Fruit fly (Drosophila melanogaster): ENCODE data around the gene Eip74EF.
A peak's percentile ranks its signal among the peaks of the same experiment; 100 is the strongest.

Eip74EF gene

DNA sequence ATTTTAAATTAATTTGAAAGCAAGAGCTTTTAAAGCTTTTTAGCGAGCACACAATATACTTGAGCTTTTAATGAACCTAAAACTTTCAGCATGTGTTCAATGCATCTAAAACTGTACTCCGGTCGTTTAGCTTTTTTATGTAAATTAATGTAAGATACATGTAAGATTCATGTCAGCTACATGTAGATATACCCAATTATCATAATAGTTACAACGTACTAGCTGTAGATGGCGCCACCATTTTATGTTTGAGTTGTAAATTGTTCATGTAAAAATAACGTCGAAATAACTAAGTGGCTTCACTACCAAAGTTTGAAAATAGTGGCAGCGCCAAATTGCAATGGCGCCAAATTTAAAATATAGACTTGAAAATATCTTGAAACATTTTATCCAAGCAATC, 22.2 kb downstream of the Eip74EF start (continued):
- TF ChIP-seq Dek (tag; optimal IDR thresholded peaks at IDR 0.05) = no peak
- no peak for TF ChIP-seq ATbp (GFP tag; optimal IDR thresholded peaks at IDR 0.05)
- no peak for TF ChIP-seq vnd (GFP tag; IDR thresholded peaks at IDR 0.05; ENCODE audit: partially characterized antibody)
- TF ChIP-seq HHEX (GFP tag; optimal IDR thresholded peaks at IDR 0.05) = no peak
- TF ChIP-seq ssp (GFP tag; IDR thresholded peaks at IDR 0.05) = no peak
- TF ChIP-seq CG9932 (GFP tag; IDR thresholded peaks at IDR 0.05) = no peak
- no peak for TF ChIP-seq CG6254 (GFP tag; optimal IDR thresholded peaks at IDR 0.05)
- TF ChIP-seq BEAF-32 (GFP tag; optimal IDR thresholded peaks at IDR 0.05) = peak; percentile 11
- TF ChIP-seq CG34376 (GFP tag; optimal IDR thresholded peaks at IDR 0.05) = no peak
- TF ChIP-seq CG11504 (tag; optimal IDR thresholded peaks at IDR 0.05) = peak; percentile 42
- TF ChIP-seq grn (GFP tag; optimal IDR thresholded peaks at IDR 0.05) = no peak
- no peak for TF ChIP-seq Sox102F (GFP tag; optimal IDR thresholded peaks at IDR 0.05)
- TF ChIP-seq CG31365 (tag; optimal IDR thresholded peaks at IDR 0.05) = peak; percentile 21
- TF ChIP-seq Lhr (GFP tag; optimal IDR thresholded peaks at IDR 0.05) = peak; percentile 93
- peak; percentile 86 for TF ChIP-seq HmgZ (tag; optimal IDR thresholded peaks at IDR 0.05)
- TF ChIP-seq CG13424 (tag; optimal IDR thresholded peaks at IDR 0.05) = peak; percentile 1
- TF ChIP-seq CG11398 (GFP tag; optimal IDR thresholded peaks at IDR 0.05) = no peak
- no peak for TF ChIP-seq jigr1 (GFP tag; IDR thresholded peaks at IDR 0.05)
- no peak for TF ChIP-seq CG11085 (GFP tag; IDR thresholded peaks at IDR 0.05)
- no peak for TF ChIP-seq chinmo (GFP tag; IDR thresholded peaks at IDR 0.05; ENCODE audit: partially characterized antibody)
- no peak for TF ChIP-seq CG8944 (GFP tag; optimal IDR thresholded peaks at IDR 0.05)
- TF ChIP-seq CG10274 (GFP tag; optimal IDR thresholded peaks at IDR 0.05) = no peak
- TF ChIP-seq CG17385 (GFP tag; optimal IDR thresholded peaks at IDR 0.05) = no peak
- peak; percentile 19 for TF ChIP-seq gem (tag; optimal IDR thresholded peaks at IDR 0.05)
- TF ChIP-seq twi (tag; optimal IDR thresholded peaks at IDR 0.05) = no peak
- TF ChIP-seq CG5180 (GFP tag; optimal IDR thresholded peaks at IDR 0.05) = no peak
- no peak for TF ChIP-seq sqz (GFP tag; optimal IDR thresholded peaks at IDR 0.05)
- no peak for TF ChIP-seq Spps (tag; optimal IDR thresholded peaks at IDR 0.05)
- peak; percentile 18 for TF ChIP-seq CG12744 (GFP tag; optimal IDR thresholded peaks at IDR 0.05)
- TF ChIP-seq Camta (GFP tag; optimal IDR thresholded peaks at IDR 0.05) = no peak
- TF ChIP-seq PHDP (tag; optimal IDR thresholded peaks at IDR 0.05) = peak; percentile 8
- TF ChIP-seq Jarid2 (GFP tag; optimal IDR thresholded peaks at IDR 0.05) = no peak
- peak; percentile 16 for TF ChIP-seq pum (GFP tag; optimal IDR thresholded peaks at IDR 0.05)
- TF ChIP-seq CG6854 (GFP tag; optimal IDR thresholded peaks at IDR 0.05) = no peak
- TF ChIP-seq CG16813 (GFP tag; IDR thresholded peaks at IDR 0.05; ENCODE audit: partially characterized antibody) = peak; percentile 61; the same call in 2 of the 3 replicates
- TF ChIP-seq CG33213 (GFP tag; optimal IDR thresholded peaks at IDR 0.05) = peak; percentile 56
- TF ChIP-seq CG6272 (GFP tag; IDR thresholded peaks at IDR 0.05) = no peak
- peak; percentile 65 for TF ChIP-seq pzg (GFP tag; optimal IDR thresholded peaks at IDR 0.05)
- TF ChIP-seq psq (GFP tag; optimal IDR thresholded peaks at IDR 0.05) = no peak
- TF ChIP-seq E2f2 (GFP tag; IDR thresholded peaks at IDR 0.05) = peak; percentile 98
- TF ChIP-seq CG2116 (GFP tag; optimal IDR thresholded peaks at IDR 0.05) = no peak
- TF ChIP-seq CG15514 (GFP tag; optimal IDR thresholded peaks at IDR 0.05) = peak; percentile 50
- peak; percentile 7; the same call in 1 of the 3 replicates for TF ChIP-seq ken (GFP tag; IDR thresholded peaks at IDR 0.05)
- TF ChIP-seq CTCF (GFP tag; optimal IDR thresholded peaks at IDR 0.05) = peak; percentile 96
- no peak for TF ChIP-seq Meics (GFP tag; optimal IDR thresholded peaks at IDR 0.05)
- TF ChIP-seq Nf-YC (tag; optimal IDR thresholded peaks at IDR 0.05) = no peak
- peak; percentile 77 for TF ChIP-seq gro (GFP tag; optimal IDR thresholded peaks at IDR 0.05)
- no peak for TF ChIP-seq Antp (GFP tag; optimal IDR thresholded peaks at IDR 0.05)
- TF ChIP-seq bbx (GFP tag; IDR thresholded peaks at IDR 0.05; ENCODE audit: partially characterized antibody) = peak; percentile 61; the same call in 1 of the 2 replicates
- TF ChIP-seq tna (GFP tag; IDR thresholded peaks at IDR 0.05; ENCODE audit: partially characterized antibody) = no peak
- TF ChIP-seq CoRest (tag; optimal IDR thresholded peaks at IDR 0.05) = peak; percentile 23
